Fruit fly (Drosophila melanogaster) whole organism: ENCODE data around the gene Cpr78Cb.

ENCODE experiments used
- CG8478 ChIP-seq: fragments of >200 bp; optimal IDR thresholded peaks from 2 replicates; lab custom pipeline; 2018; ENCODE audit warnings: inconsistent platforms
- EcR ChIP-seq, 2 experiments: fragments of >200 bp; optimal IDR thresholded peaks; 2 replicates each; lab custom pipeline; 2017; ENCODE audit warnings: missing biosample characterization in 2 of 2, missing genetic modification characterization in 2 of 2, missing genetic modification reagents in 2 of 2
- pan ChIP-seq: fragments of >200 bp; optimal IDR thresholded peaks from 2 replicates; lab custom pipeline; 2017
- psq ChIP-seq: fragments of >200 bp; optimal IDR thresholded peaks from 2 replicates; lab custom pipeline; 2017
- usp ChIP-seq: fragments of >200 bp; optimal IDR thresholded peaks from 2 replicates; lab custom pipeline; 2017; ENCODE audit warnings: missing biosample characterization, missing genetic modification characterization, mixed read lengths

dm6 chr3L:21303659-21304058 is 9.4 kb downstream of the Cpr78Cb start:
- TF ChIP-seq pan (lab: Kevin White, UChicago), result no peak
- TF ChIP-seq usp (GFP tag; lab: Kevin White, UChicago), result no peak
- TF ChIP-seq CG8478, result no peak
- TF ChIP-seq psq (lab: Kevin White, UChicago), result no peak
- TF ChIP-seq EcR (GFP tag; optimal IDR thresholded peaks at IDR 0.05; lab: Kevin White, UChicago), result no peak
